Fruit fly (Drosophila melanogaster) whole organism, pupa: Measurements from ENCODE around the gene CG7130.

Experiments used
- CG14655 ChIP-seq: fragments of 200-800 bp; sonication (Bioruptor generic); optimal IDR thresholded peaks from 3 replicates; lab custom pipeline; 2017; ENCODE audit warnings: mild to moderate bottlenecking, missing biosample characterization, missing genetic modification reagents, missing genetic modification characterization
- CG32121 ChIP-seq: fragments of 200-800 bp; sonication (Bioruptor generic); IDR thresholded peaks from 2 replicates; pipeline ENCODE4 v1.3.6; 2022; ENCODE audit warnings: missing biosample characterization, missing genetic modification characterization
- CG4496 ChIP-seq: fragments of 200-800 bp; sonication (Bioruptor generic); IDR thresholded peaks from 3 replicates; pipeline ENCODE4 v1.3.6; 2022; ENCODE audit warnings: missing biosample characterization, missing genetic modification characterization
- D1 ChIP-seq: fragments of 200-800 bp; sonication (Bioruptor generic); optimal IDR thresholded peaks from 2 replicates; lab custom pipeline; 2018; ENCODE audit warnings: missing biosample characterization, mild to moderate bottlenecking, missing genetic modification characterization, moderate library complexity
- EcR ChIP-seq: fragments of 200-800 bp; sonication (Bioruptor generic); optimal IDR thresholded peaks from 3 replicates; lab custom pipeline; 2019; ENCODE audit warnings: missing biosample characterization, missing genetic modification characterization, mild to moderate bottlenecking, moderate library complexity, missing genetic modification reagents
- Pif1A ChIP-seq: fragments of 200-800 bp; sonication (Bioruptor generic); optimal IDR thresholded peaks from 3 replicates; lab custom pipeline; 2016; ENCODE audit warnings: missing biosample characterization, missing genetic modification characterization
- Snoo ChIP-seq: fragments of 200-800 bp; sonication (Bioruptor generic); optimal IDR thresholded peaks from 3 replicates; lab custom pipeline; 2017; ENCODE audit warnings: missing biosample characterization, mild to moderate bottlenecking, missing genetic modification characterization, inconsistent platforms

- TF ChIP-seq CG32121 = no peak
- TF ChIP-seq EcR (GFP tag; lab: Kevin White, UChicago) = no peak
- TF ChIP-seq D1 (tag; lab: Kevin White, UChicago) = no peak
- no peak for TF ChIP-seq CG4496
- no peak for TF ChIP-seq Pif1A (GFP tag; lab: Kevin White, UChicago)
- TF ChIP-seq Snoo (tag; lab: Kevin White, UChicago) = no peak
- TF ChIP-seq CG14655 (GFP tag; lab: Kevin White, UChicago) = no peak
Measured at dm6 chr3L:22071687-22072394, 3.7 kb downstream of the CG7130 start, which contains the start of gene CG7139.
